Fruit fly (Drosophila melanogaster): ENCODE data around the gene Arr2.
A peak's percentile ranks its signal among the peaks of the same experiment; 100 is the strongest.

Gene Arr2

dm6 chr3L:8667809-8668593, 19.3 kb upstream of the Arr2 start (continued):
- TF ChIP-seq CG16779 (tag; optimal IDR thresholded peaks at IDR 0.05) (peak; percentile 80), acj6 (GFP tag; optimal IDR thresholded peaks at IDR 0.05) (peak; percentile 88), CG7368 (GFP tag; optimal IDR thresholded peaks at IDR 0.05) (peak; percentile 75), CG3032 (tag; optimal IDR thresholded peaks at IDR 0.05) (peak; percentile 95), fd85E (GFP tag; optimal IDR thresholded peaks at IDR 0.05) (peak; percentile 52), Smox (GFP tag; optimal IDR thresholded peaks at IDR 0.05) (peak; percentile 77), CG8319 (GFP tag; optimal IDR thresholded peaks at IDR 0.05) (peak; percentile 74), CG1621 (tag; optimal IDR thresholded peaks at IDR 0.05) (peak; percentile 70), Blimp-1 (GFP tag; optimal IDR thresholded peaks at IDR 0.05) (peak; percentile 66), CG11762 (GFP tag; optimal IDR thresholded peaks at IDR 0.05; ENCODE audit: insufficient read depth) (peak; percentile 83), CG6854 (GFP tag; optimal IDR thresholded peaks at IDR 0.05) (peak; percentile 78), CG15336 (GFP tag; IDR thresholded peaks at IDR 0.05) (peak; percentile 79), CG11294 (GFP tag; IDR thresholded peaks at IDR 0.05) (no peak), Ets96B (tag; optimal IDR thresholded peaks at IDR 0.05) (peak; percentile 94), svp (GFP tag) (peak; percentile 89), achi (GFP tag; optimal IDR thresholded peaks at IDR 0.05) (peak; percentile 92), Sox102F (GFP tag; optimal IDR thresholded peaks at IDR 0.05) (peak; percentile 85), CG8632 (GFP tag; optimal IDR thresholded peaks at IDR 0.05) (peak; percentile 92), CG34406 (GFP tag; optimal IDR thresholded peaks at IDR 0.05) (peak; percentile 93), CG4318 (GFP tag; optimal IDR thresholded peaks at IDR 0.05) (peak; percentile 53), fd59A (GFP tag; optimal IDR thresholded peaks at IDR 0.05) (peak; percentile 88)

dm6 chr3L:8666098-8666497, 17.4 kb upstream of the Arr2 start:
- no peak for TF ChIP-seq acj6 (GFP tag; optimal IDR thresholded peaks at IDR 0.05)
- TF ChIP-seq pdm3 (GFP tag; optimal IDR thresholded peaks at IDR 0.05): no peak
- TF ChIP-seq CG16779 (tag; optimal IDR thresholded peaks at IDR 0.05): no peak
- no peak for TF ChIP-seq CG11762 (GFP tag; optimal IDR thresholded peaks at IDR 0.05; ENCODE audit: insufficient read depth)
- TF ChIP-seq CG6808 (GFP tag; optimal IDR thresholded peaks at IDR 0.05): no peak
- no peak for TF ChIP-seq Hr4 (GFP tag; optimal IDR thresholded peaks at IDR 0.05)
- no peak for TF ChIP-seq svp (GFP tag)

dm6 chr3L:8661793-8662669, 13.3 kb upstream of the Arr2 start:
- TF ChIP-seq dsx (GFP tag; optimal IDR thresholded peaks at IDR 0.05; ENCODE audit: poor library complexity, severe bottlenecking) (peak; percentile 30), CG10631 (GFP tag; optimal IDR thresholded peaks at IDR 0.05) (peak; percentile 32), Hr38 (GFP tag; optimal IDR thresholded peaks at IDR 0.05) (no peak), Met (GFP tag; optimal IDR thresholded peaks at IDR 0.05) (peak; percentile 32), OdsH (GFP tag; optimal IDR thresholded peaks at IDR 0.05) (peak; percentile 33), CG4318 (GFP tag; optimal IDR thresholded peaks at IDR 0.05) (no peak), CG3032 (tag; optimal IDR thresholded peaks at IDR 0.05) (peak; percentile 45), acj6 (GFP tag; optimal IDR thresholded peaks at IDR 0.05) (peak; percentile 19), CG11762 (GFP tag; optimal IDR thresholded peaks at IDR 0.05; ENCODE audit: insufficient read depth) (peak; percentile 1), CG11902 (GFP tag; optimal IDR thresholded peaks at IDR 0.05) (peak; percentile 4), CG1621 (tag; optimal IDR thresholded peaks at IDR 0.05) (peak; percentile 21), Sox15 (GFP tag; optimal IDR thresholded peaks at IDR 0.05) (peak; percentile 9), Eip78C (GFP tag) (peak; percentile 89), CG6808 (GFP tag; optimal IDR thresholded peaks at IDR 0.05) (peak; percentile 33), spab (GFP tag; optimal IDR thresholded peaks at IDR 0.05) (peak; percentile 37), CG10669 (GFP tag; optimal IDR thresholded peaks at IDR 0.05) (peak; percentile 28), esn (GFP tag; optimal IDR thresholded peaks at IDR 0.05) (peak; percentile 29), CG9139 (GFP tag; optimal IDR thresholded peaks at IDR 0.05) (peak; percentile 3), svp (GFP tag) (peak; percentile 85), CG34406 (GFP tag; optimal IDR thresholded peaks at IDR 0.05) (peak; percentile 39), CG32006 (GFP tag; optimal IDR thresholded peaks at IDR 0.05) (no peak), pdm3 (GFP tag; optimal IDR thresholded peaks at IDR 0.05) (peak; percentile 47), lz (GFP tag; optimal IDR thresholded peaks at IDR 0.05) (no peak), CG6792 (GFP tag; optimal IDR thresholded peaks at IDR 0.05) (peak; percentile 38), Ets96B (tag; optimal IDR thresholded peaks at IDR 0.05) (peak; percentile 48), CG3919 (GFP tag; optimal IDR thresholded peaks at IDR 0.05) (peak; percentile 25), Sox102F (GFP tag; optimal IDR thresholded peaks at IDR 0.05) (peak; percentile 19), Sox14 (GFP tag; optimal IDR thresholded peaks at IDR 0.05) (no peak), Blimp-1 (GFP tag; optimal IDR thresholded peaks at IDR 0.05) (no peak), Eip75B (GFP tag; optimal IDR thresholded peaks at IDR 0.05) (peak; percentile 11), CG6854 (GFP tag; optimal IDR thresholded peaks at IDR 0.05) (no peak)

Measured in whole organism, prepupa.